Comparison of ENCODE assay signal across 1 fruit fly cellular context in the genomic region with DNA sequence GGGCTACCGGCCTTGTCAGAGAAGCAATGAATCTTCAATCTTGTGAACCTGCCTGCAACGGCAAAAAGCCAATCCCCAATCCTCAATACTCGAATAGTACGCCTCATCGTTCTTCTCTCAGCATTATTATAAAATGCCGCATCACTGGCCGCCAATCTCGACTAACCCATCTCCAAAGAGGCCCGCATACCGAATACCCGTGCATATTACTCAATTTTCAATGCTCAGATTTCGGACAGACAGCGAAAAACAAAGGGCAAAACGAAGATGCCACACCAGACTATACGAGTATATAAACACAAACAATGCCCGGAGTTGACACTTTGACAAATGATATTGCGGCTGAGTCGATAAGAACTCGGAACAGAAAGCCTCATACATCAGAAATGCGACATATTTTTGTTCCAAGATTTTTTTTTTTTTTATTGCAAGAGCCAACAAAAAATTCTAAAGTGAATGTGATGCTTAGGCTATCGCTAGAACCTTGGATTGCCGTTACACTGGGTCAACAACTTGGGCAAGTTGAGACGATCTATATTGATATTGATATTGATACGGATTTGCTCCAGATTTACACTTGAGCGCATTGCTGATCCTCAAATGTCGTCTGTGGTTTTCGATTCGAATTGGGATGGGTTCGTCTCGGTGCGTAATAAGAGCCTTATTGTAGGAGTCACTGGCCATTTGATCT.
TF ChIP-seq lines count a peak whose summit lies in the region.

No protein-coding gene starts in this region.

TF ChIP-seq in whole organism, embryonic, 481 proteins besides CTCF, POLR2A, EP300 and RAD21 (continued from another document):
- TF ChIP-seq CG6175 (GFP tag; IDR thresholded peaks at IDR 0.05; lab: Robert Waterston, UW) (0 out of 3 replicates have a peak, but pooled peaks have one; percentile 49), gcm (GFP tag; optimal IDR thresholded peaks at IDR 0.05; lab: Kevin White, UChicago) (peak; percentile 81), grn (GFP tag; optimal IDR thresholded peaks at IDR 0.05; lab: Kevin White, UChicago) (peak; percentile 60), Sox100B (GFP tag; optimal IDR thresholded peaks at IDR 0.05; lab: Kevin White, UChicago) (peak; percentile 10), lab (GFP tag; optimal IDR thresholded peaks at IDR 0.05; lab: Kevin White, UChicago) (peak; percentile 24), CG5245 (GFP tag; optimal IDR thresholded peaks at IDR 0.05; lab: Kevin White, UChicago) (peak; percentile 40), Dip3 (GFP tag; optimal IDR thresholded peaks at IDR 0.05; lab: Kevin White, UChicago) (no peak), CG15269 (tag; optimal IDR thresholded peaks at IDR 0.05; lab: Kevin White, UChicago) (peak; percentile 23), Kr (GFP tag; optimal IDR thresholded peaks at IDR 0.05; lab: Kevin White, UChicago) (no peak), CG6272 (GFP tag; IDR thresholded peaks at IDR 0.05; lab: Robert Waterston, UW) (no peak), CG34376 (GFP tag; optimal IDR thresholded peaks at IDR 0.05; lab: Kevin White, UChicago) (peak; percentile 11), Med (GFP tag; lab: Kevin White, UChicago) (peak; percentile 70), eve (GFP tag; optimal IDR thresholded peaks at IDR 0.05; lab: Kevin White, UChicago) (peak in 1 of 2 experiments; percentile 49), CG18764 (GFP tag; optimal IDR thresholded peaks at IDR 0.05; lab: Kevin White, UChicago) (peak; percentile 34), CG16863 (GFP tag; optimal IDR thresholded peaks at IDR 0.05; lab: Kevin White, UChicago) (no peak), H2.0 (GFP tag; IDR thresholded peaks at IDR 0.05; lab: Robert Waterston, UW) (no peak), Pdp1 (GFP tag; optimal IDR thresholded peaks at IDR 0.05; lab: Kevin White, UChicago) (peak in 1 of 2 experiments; percentile 38), CG7928 (GFP tag; optimal IDR thresholded peaks at IDR 0.05; lab: Kevin White, UChicago) (no peak), CG31224 (GFP tag; IDR thresholded peaks at IDR 0.05; lab: Robert Waterston, UW) (no peak), wek (GFP tag; optimal IDR thresholded peaks at IDR 0.05; lab: Kevin White, UChicago) (no peak)
